Fruit fly (Drosophila melanogaster) whole organism, embryonic: ENCODE measurements around the gene CG31974.

Experiments used
- Atf6 ChIP-seq: fragments of 200-800 bp; sonication (Bioruptor generic); IDR thresholded peaks from 2 replicates; pipeline ENCODE4 v1.3.6; 2022; ENCODE audit warnings: missing biosample characterization, missing genetic modification characterization
- B-H1 ChIP-seq: fragments of 200-800 bp; sonication (Bioruptor generic); IDR thresholded peaks from 3 replicates; pipeline ENCODE4 v1.3.6; 2022; ENCODE audit warnings: missing biosample characterization, missing genetic modification characterization
- CG10267 ChIP-seq: fragments of 200-800 bp; sonication (Bioruptor generic); optimal IDR thresholded peaks from 2 replicates; lab custom pipeline; 2018; ENCODE audit warnings: missing biosample characterization, mild to moderate bottlenecking, missing genetic modification characterization, moderate library complexity
- CG11085 ChIP-seq: fragments of 200-800 bp; sonication (Bioruptor generic); IDR thresholded peaks from 2 replicates; pipeline ENCODE4 v1.3.6; 2022; ENCODE audit warnings: missing biosample characterization, missing genetic modification characterization
- CG11093 ChIP-seq: fragments of 200-800 bp; sonication (Bioruptor generic); IDR thresholded peaks from 3 replicates; pipeline ENCODE4 v1.3.6; 2022; ENCODE audit warnings: missing biosample characterization, missing genetic modification characterization
- CG11723 ChIP-seq: fragments of 200-800 bp; sonication (Bioruptor generic); optimal IDR thresholded peaks from 2 replicates; lab custom pipeline; 2017; ENCODE audit warnings: missing biosample characterization, mild to moderate bottlenecking, missing genetic modification characterization
- CG12659 ChIP-seq: fragments of 200-800 bp; sonication (Bioruptor generic); optimal IDR thresholded peaks from 3 replicates; lab custom pipeline; 2017; ENCODE audit warnings: mild to moderate bottlenecking, missing biosample characterization, missing genetic modification reagents, missing genetic modification characterization
- CG12744 ChIP-seq: fragments of 200-800 bp; sonication (Bioruptor generic); optimal IDR thresholded peaks from 2 replicates; lab custom pipeline; 2016; ENCODE audit warnings: missing biosample characterization, missing genetic modification characterization
- CG15073 ChIP-seq: fragments of 200-800 bp; sonication (Bioruptor generic); optimal IDR thresholded peaks from 2 replicates; lab custom pipeline; 2016; ENCODE audit warnings: missing biosample characterization, missing genetic modification characterization
- CG18476 ChIP-seq: fragments of 200-800 bp; sonication (Bioruptor generic); optimal IDR thresholded peaks from 2 replicates; lab custom pipeline; 2016; ENCODE audit warnings: missing biosample characterization, mild to moderate bottlenecking, missing genetic modification characterization
- CG2120 ChIP-seq: fragments of 200-800 bp; sonication (Bioruptor generic); optimal IDR thresholded peaks from 3 replicates; lab custom pipeline; 2016; ENCODE audit warnings: missing biosample characterization, missing genetic modification characterization
- CG2678 ChIP-seq: fragments of 200-800 bp; sonication (Bioruptor generic); optimal IDR thresholded peaks from 3 replicates; lab custom pipeline; 2019; ENCODE audit warnings: missing biosample characterization, mild to moderate bottlenecking, missing genetic modification characterization, moderate library complexity
- CG2889 ChIP-seq: fragments of 200-800 bp; sonication (Bioruptor generic); IDR thresholded peaks from 3 replicates; pipeline ENCODE4 v1.3.6; 2022; ENCODE audit warnings: missing biosample characterization, missing genetic modification characterization
- CG31365 ChIP-seq: fragments of 200-800 bp; sonication (Bioruptor generic); optimal IDR thresholded peaks from 2 replicates; lab custom pipeline; 2018; ENCODE audit warnings: missing biosample characterization, mild to moderate bottlenecking, missing genetic modification characterization
- CG32767 ChIP-seq: fragments of 200-800 bp; sonication (Bioruptor generic); IDR thresholded peaks from 2 replicates; pipeline ENCODE4 v1.3.6; 2022; ENCODE audit warnings: missing biosample characterization, missing genetic modification characterization
- CG34422 ChIP-seq: fragments of 200-800 bp; sonication (Bioruptor generic); IDR thresholded peaks from 3 replicates; pipeline ENCODE4 v1.3.6; 2022; ENCODE audit warnings: missing biosample characterization, missing genetic modification characterization
- CG3838 ChIP-seq: fragments of 200-800 bp; sonication (Bioruptor generic); optimal IDR thresholded peaks from 3 replicates; lab custom pipeline; 2016; ENCODE audit warnings: missing biosample characterization, missing genetic modification characterization
- CG6272 ChIP-seq: fragments of 200-800 bp; sonication (Bioruptor generic); IDR thresholded peaks from 2 replicates; pipeline ENCODE4 v1.3.6; 2022; ENCODE audit warnings: missing biosample characterization, missing genetic modification characterization
- CG7556 ChIP-seq: fragments of 200-800 bp; sonication (Bioruptor generic); optimal IDR thresholded peaks from 2 replicates; lab custom pipeline; 2017; ENCODE audit warnings: missing biosample characterization, mild to moderate bottlenecking, missing genetic modification characterization
- CG8281 ChIP-seq: fragments of 200-800 bp; sonication (Bioruptor generic); optimal IDR thresholded peaks from 2 replicates; lab custom pipeline; 2018; ENCODE audit warnings: missing biosample characterization, mild to moderate bottlenecking, missing genetic modification characterization, moderate library complexity
- CG9727 ChIP-seq: fragments of 200-800 bp; sonication (Bioruptor generic); optimal IDR thresholded peaks from 3 replicates; lab custom pipeline; 2017; ENCODE audit warnings: missing biosample characterization, mild to moderate bottlenecking, missing genetic modification characterization
- D19B ChIP-seq: fragments of 200-800 bp; sonication (Bioruptor generic); optimal IDR thresholded peaks from 2 replicates; lab custom pipeline; 2017; ENCODE audit warnings: missing biosample characterization, mild to moderate bottlenecking, missing genetic modification characterization
- ERR ChIP-seq: fragments of 200-800 bp; sonication (Bioruptor generic); optimal IDR thresholded peaks from 2 replicates; lab custom pipeline; 2016; ENCODE audit warnings: missing biosample characterization, missing genetic modification characterization
- H15 ChIP-seq: fragments of 200-800 bp; sonication (Bioruptor generic); IDR thresholded peaks from 3 replicates; pipeline ENCODE4 v1.3.6; 2022; ENCODE audit warnings: missing biosample characterization, missing genetic modification characterization
- MTF-1 ChIP-seq: fragments of 200-800 bp; sonication (Bioruptor generic); optimal IDR thresholded peaks from 2 replicates; lab custom pipeline; 2018; ENCODE audit warnings: missing biosample characterization, mild to moderate bottlenecking, missing genetic modification characterization, borderline replicate concordance
- Meics ChIP-seq: fragments of 200-800 bp; sonication (Bioruptor generic); optimal IDR thresholded peaks from 2 replicates; lab custom pipeline; 2017; ENCODE audit warnings: missing biosample characterization, mild to moderate bottlenecking, missing genetic modification characterization
- Nf-YA ChIP-seq: fragments of 200-800 bp; sonication (Bioruptor generic); IDR thresholded peaks from 2 replicates; pipeline ENCODE4 v1.3.6; 2022; ENCODE audit warnings: missing biosample characterization, missing genetic modification characterization
- Nf-YB ChIP-seq: fragments of 200-800 bp; sonication (Bioruptor generic); optimal IDR thresholded peaks from 3 replicates; lab custom pipeline; 2019; ENCODE audit warnings: missing biosample characterization, mild to moderate bottlenecking, missing genetic modification characterization, moderate library complexity
- PHDP ChIP-seq: fragments of 200-800 bp; sonication (Bioruptor generic); optimal IDR thresholded peaks from 3 replicates; lab custom pipeline; 2018; ENCODE audit warnings: missing biosample characterization, mild to moderate bottlenecking, missing genetic modification characterization, moderate library complexity
- Ptx1 ChIP-seq: fragments of 200-800 bp; sonication (Bioruptor generic); IDR thresholded peaks from 2 replicates; pipeline ENCODE4 v1.3.6; 2022; ENCODE audit warnings: missing biosample characterization, missing genetic modification characterization
- Xrp1 ChIP-seq: fragments of 200-800 bp; sonication (Bioruptor generic); IDR thresholded peaks from 2 replicates; pipeline ENCODE4 v1.3.6; 2022; ENCODE audit warnings: missing biosample characterization, missing genetic modification characterization
- ab ChIP-seq: fragments of 200-800 bp; sonication (Bioruptor generic); optimal IDR thresholded peaks from 2 replicates; lab custom pipeline; 2016; ENCODE audit warnings: missing biosample characterization, missing genetic modification characterization
- al ChIP-seq: fragments of 200-800 bp; sonication (Bioruptor generic); IDR thresholded peaks from 2 replicates; pipeline ENCODE4 v1.3.6; 2022; ENCODE audit warnings: missing biosample characterization, missing genetic modification characterization
- cad ChIP-seq: fragments of >200 bp; optimal IDR thresholded peaks from 2 replicates; lab custom pipeline; 2017; ENCODE audit warnings: missing biosample characterization, missing genetic modification characterization
- cas ChIP-seq: fragments of 200-800 bp; sonication (Bioruptor generic); IDR thresholded peaks from 2 replicates; pipeline ENCODE4 v1.3.6; 2022; ENCODE audit warnings: missing biosample characterization, missing genetic modification characterization
- caup ChIP-seq: fragments of 200-800 bp; sonication (Bioruptor generic); optimal IDR thresholded peaks from 3 replicates; lab custom pipeline; 2017; ENCODE audit warnings: missing biosample characterization, mild to moderate bottlenecking, missing genetic modification characterization, moderate library complexity; ENCODE audit not compliant: severe bottlenecking
- crp ChIP-seq, 2 experiments: fragments of 200-800 bp; sonication (Bioruptor generic); optimal IDR thresholded peaks; 2 replicates in 1 of 2; 3 replicates in 1 of 2; lab custom pipeline; 2017; ENCODE audit warnings: missing biosample characterization in 2 of 2, missing genetic modification characterization in 2 of 2, mild to moderate bottlenecking in 1 of 2, moderate library complexity in 1 of 2
- dimm ChIP-seq: fragments of 200-800 bp; sonication (Bioruptor generic); IDR thresholded peaks from 2 replicates; pipeline ENCODE4 v1.3.6; 2022; ENCODE audit warnings: missing biosample characterization, missing genetic modification characterization
- esg ChIP-seq: fragments of 200-800 bp; sonication (Bioruptor generic); conservative IDR thresholded peaks from 2 replicates; pipeline ENCODE4 v1.3.6; 2022; ENCODE audit warnings: missing biosample characterization, missing genetic modification characterization
- ewg ChIP-seq: fragments of 200-800 bp; sonication (Bioruptor generic); optimal IDR thresholded peaks from 3 replicates; lab custom pipeline; 2017; ENCODE audit warnings: mild to moderate bottlenecking, missing biosample characterization, missing genetic modification reagents, missing genetic modification characterization
- her ChIP-seq: fragments of 200-800 bp; sonication (Bioruptor generic); optimal IDR thresholded peaks from 2 replicates; lab custom pipeline; 2016; ENCODE audit warnings: missing biosample characterization, missing genetic modification characterization
- knrl ChIP-seq: fragments of 200-800 bp; sonication (Bioruptor generic); IDR thresholded peaks from 3 replicates; pipeline ENCODE4 v1.3.6; 2022; ENCODE audit warnings: missing biosample characterization, missing genetic modification characterization; ENCODE audit not compliant: partially characterized antibody
- pnt ChIP-seq: fragments of 200-800 bp; sonication (Bioruptor generic); optimal IDR thresholded peaks from 3 replicates; lab custom pipeline; 2016; ENCODE audit warnings: missing biosample characterization, missing genetic modification characterization
- psq ChIP-seq: fragments of 200-800 bp; sonication (Bioruptor generic); optimal IDR thresholded peaks from 2 replicates; lab custom pipeline; 2017; ENCODE audit warnings: missing biosample characterization, missing genetic modification characterization
- sens-2 ChIP-seq: fragments of 200-800 bp; sonication (Bioruptor generic); IDR thresholded peaks from 2 replicates; pipeline ENCODE4 v1.3.6; 2022; ENCODE audit warnings: missing biosample characterization, missing genetic modification characterization
- shn ChIP-seq: fragments of 200-800 bp; sonication (Bioruptor generic); optimal IDR thresholded peaks from 3 replicates; lab custom pipeline; 2016; ENCODE audit warnings: missing biosample characterization, missing genetic modification characterization
- sima ChIP-seq: fragments of 200-800 bp; sonication (Bioruptor generic); optimal IDR thresholded peaks from 2 replicates; lab custom pipeline; 2016; ENCODE audit warnings: missing biosample characterization, missing genetic modification characterization
- vfl ChIP-seq: fragments of 200-800 bp; sonication (Bioruptor generic); optimal IDR thresholded peaks from 2 replicates; lab custom pipeline; 2016; ENCODE audit warnings: missing biosample characterization, missing genetic modification characterization
- zen ChIP-seq: fragments of 200-800 bp; sonication (Bioruptor generic); optimal IDR thresholded peaks from 3 replicates; lab custom pipeline; 2018; ENCODE audit warnings: missing biosample characterization, mild to moderate bottlenecking, missing genetic modification characterization, moderate library complexity
- zf30C ChIP-seq: fragments of 200-800 bp; sonication (Bioruptor generic); optimal IDR thresholded peaks from 3 replicates; lab custom pipeline; 2018; ENCODE audit warnings: missing biosample characterization, mild to moderate bottlenecking, missing genetic modification characterization

CG31974 gene

dm6 chr2L:161453-162175 lies 18.7 kb upstream of the CG31974 start (continued):
- TF ChIP-seq CG9727 (GFP tag; lab: Kevin White, UChicago) (no peak), sens-2 (GFP tag; lab: Robert Waterston, UW) (no peak), CG18476 (no peak), caup (GFP tag; lab: Kevin White, UChicago) (peak; percentile 66), CG11085 (GFP tag; lab: Robert Waterston, UW) (no peak), Xrp1 (no peak), knrl (GFP tag; lab: Robert Waterston, UW) (no peak), dimm (GFP tag; lab: Robert Waterston, UW) (no peak), ewg (GFP tag; lab: Kevin White, UChicago) (no peak), CG2120 (GFP tag; lab: Kevin White, UChicago) (peak; percentile 3), CG2889 (GFP tag; lab: Robert Waterston, UW) (no peak), al (no peak), CG3838 (no peak), zen (tag; lab: Kevin White, UChicago) (peak; percentile 80), CG32767 (GFP tag; lab: Robert Waterston, UW) (no peak), her (GFP tag; lab: Kevin White, UChicago) (no peak), CG11093 (no peak; the same call in 2 of the 3 replicates), Nf-YB (GFP tag; lab: Kevin White, UChicago) (peak; percentile 40), CG12659 (GFP tag; lab: Kevin White, UChicago) (peak; percentile 5), CG11723 (GFP tag; lab: Kevin White, UChicago) (peak; percentile 25), ab (GFP tag; lab: Kevin White, UChicago) (peak; percentile 21), CG8281 (tag; lab: Kevin White, UChicago) (no peak), pnt (GFP tag; lab: Kevin White, UChicago) (no peak), Nf-YA (GFP tag; lab: Robert Waterston, UW) (no peak), Atf6 (GFP tag; lab: Robert Waterston, UW) (no peak), CG15073 (GFP tag; lab: Kevin White, UChicago) (no peak), PHDP (peak; percentile 8), shn (GFP tag; lab: Kevin White, UChicago) (no peak), CG34422 (GFP tag; lab: Robert Waterston, UW) (no peak), esg (GFP tag; lab: Robert Waterston, UW) (no peak), B-H1 (GFP tag; lab: Robert Waterston, UW) (no peak), crp (GFP tag; optimal IDR thresholded peaks at IDR 0.05; lab: Kevin White, UChicago) (no peak), CG31365 (no peak), psq (GFP tag; lab: Kevin White, UChicago) (peak; percentile 57), Meics (GFP tag; lab: Kevin White, UChicago) (no peak), Ptx1 (GFP tag; lab: Robert Waterston, UW) (no peak), CG12744 (no peak), sima (GFP tag; lab: Kevin White, UChicago) (no peak), CG10267 (tag; lab: Kevin White, UChicago) (peak; percentile 22), cas (GFP tag; lab: Robert Waterston, UW) (no peak), cad (GFP tag; lab: Kevin White, UChicago) (peak; percentile 63), CG7556 (no peak), vfl (GFP tag; lab: Kevin White, UChicago) (no peak), zf30C (GFP tag; lab: Kevin White, UChicago) (peak; percentile 58), D19B (GFP tag; lab: Kevin White, UChicago) (no peak), CG2678 (tag; lab: Kevin White, UChicago) (peak; percentile 27), H15 (no peak), CG6272 (no peak), MTF-1 (GFP tag; lab: Kevin White, UChicago) (peak; percentile 21), ERR (GFP tag; lab: Kevin White, UChicago) (no peak)
